Fruit fly (Drosophila melanogaster): ENCODE data around the gene CG12065.
A peak's percentile ranks its signal among the peaks of the same experiment; 100 is the strongest.

CG12065 gene

DNA sequence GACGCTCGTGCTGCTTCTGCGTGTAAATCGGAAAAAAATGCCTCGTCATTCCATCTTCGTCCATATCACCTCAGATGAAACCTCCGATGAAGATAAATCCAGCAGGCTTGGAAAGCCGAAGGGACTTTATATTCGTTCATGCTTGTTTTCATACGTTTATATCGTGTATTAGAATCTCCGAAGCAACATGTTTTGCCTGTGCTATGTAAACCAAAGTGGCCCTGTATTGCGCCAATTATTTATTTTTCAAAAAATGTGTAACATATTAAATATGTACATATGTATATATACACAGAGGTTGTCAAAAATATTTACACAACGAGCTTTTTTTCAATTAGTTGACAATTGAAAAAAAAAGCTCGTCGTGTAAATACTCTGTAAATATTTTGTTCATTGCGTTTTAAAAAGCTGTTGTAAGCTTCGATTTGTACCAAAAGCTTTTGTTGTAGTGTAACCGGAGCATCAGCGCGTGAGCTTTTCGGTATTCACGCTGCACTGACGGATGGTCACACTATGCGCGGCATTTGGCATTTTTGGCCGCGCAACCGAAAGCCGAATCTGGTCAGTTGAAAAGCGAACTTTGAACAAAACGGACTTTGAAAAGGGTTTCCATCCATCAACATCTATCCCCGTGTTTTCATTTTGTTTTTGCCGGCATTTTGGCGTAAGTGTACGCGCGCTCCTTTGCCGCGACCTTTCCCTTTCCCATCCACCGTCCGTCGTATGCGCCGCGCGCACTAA lies at the start of gene CG12065:
TSS of gene CG12065 (plus strand) at position 563 of the 741 bp plus-strand sequence.
- TF ChIP-seq Aef1 (GFP tag; IDR thresholded peaks at IDR 0.05) (no peak), gce (GFP tag; IDR thresholded peaks at IDR 0.05) (0 out of 3 replicates have a peak, but pooled peaks have one; percentile 12), CG2202 (tag; optimal IDR thresholded peaks at IDR 0.05) (peak; percentile 35), CG11456 (GFP tag; IDR thresholded peaks at IDR 0.05) (no peak), chinmo (GFP tag; IDR thresholded peaks at IDR 0.05; ENCODE audit: partially characterized antibody) (no peak), CG15269 (tag; optimal IDR thresholded peaks at IDR 0.05) (peak; percentile 73), CG34224 (GFP tag; IDR thresholded peaks at IDR 0.05; ENCODE audit: partially characterized antibody) (peak; percentile 18; the same call in 1 of the 3 replicates), Eip74EF (GFP tag; optimal IDR thresholded peaks at IDR 0.05) (peak in 1 of 2 experiments; percentile 34), CG15696 (tag; optimal IDR thresholded peaks at IDR 0.05) (peak; percentile 43), grn (GFP tag; optimal IDR thresholded peaks at IDR 0.05) (peak; percentile 30), CG11723 (GFP tag; optimal IDR thresholded peaks at IDR 0.05) (no peak), Dek (tag; optimal IDR thresholded peaks at IDR 0.05) (peak; percentile 40), trh (GFP tag; optimal IDR thresholded peaks at IDR 0.05) (no peak), sqz (GFP tag; optimal IDR thresholded peaks at IDR 0.05) (no peak), Kr (GFP tag; optimal IDR thresholded peaks at IDR 0.05) (no peak), oc (tag; optimal IDR thresholded peaks at IDR 0.05) (peak; percentile 36), caup (GFP tag; optimal IDR thresholded peaks at IDR 0.05; ENCODE audit: severe bottlenecking) (peak; percentile 57), CG2889 (GFP tag; IDR thresholded peaks at IDR 0.05) (no peak), grau (tag; optimal IDR thresholded peaks at IDR 0.05) (peak; percentile 49), lola (GFP tag; optimal IDR thresholded peaks at IDR 0.05) (peak in 1 of 3 experiments; percentile 44), ab (GFP tag; optimal IDR thresholded peaks at IDR 0.05) (no peak), vfl (GFP tag; optimal IDR thresholded peaks at IDR 0.05) (no peak), CG12104 (GFP tag; optimal IDR thresholded peaks at IDR 0.05) (peak; percentile 42), CG6854 (GFP tag; optimal IDR thresholded peaks at IDR 0.05) (no peak), gcm (GFP tag; optimal IDR thresholded peaks at IDR 0.05) (peak; percentile 47), D19A (tag; optimal IDR thresholded peaks at IDR 0.05) (peak; percentile 31), bab2 (GFP tag; optimal IDR thresholded peaks at IDR 0.05) (peak; percentile 13), ac (GFP tag; optimal IDR thresholded peaks at IDR 0.05) (no peak), insv (GFP tag; optimal IDR thresholded peaks at IDR 0.05) (peak in 1 of 2 experiments; percentile 26), HLH54F (GFP tag; optimal IDR thresholded peaks at IDR 0.05) (no peak), CG5953 (GFP tag; IDR thresholded peaks at IDR 0.05) (no peak), CG42726 (GFP tag; IDR thresholded peaks at IDR 0.05; ENCODE audit: partially characterized antibody) (0 out of 2 replicates have a peak, but pooled peaks have one; percentile 20), CG7357 (GFP tag; IDR thresholded peaks at IDR 0.05) (no peak), Atf-2 (GFP tag; optimal IDR thresholded peaks at IDR 0.05) (no peak), CG13123 (GFP tag; optimal IDR thresholded peaks at IDR 0.05) (no peak), sens-2 (GFP tag; IDR thresholded peaks at IDR 0.05) (no peak), bcd (GFP tag; optimal IDR thresholded peaks at IDR 0.05) (peak; percentile 10), btn (GFP tag; optimal IDR thresholded peaks at IDR 0.05) (no peak), Nf-YB (GFP tag; optimal IDR thresholded peaks at IDR 0.05) (peak; percentile 54), bbx (GFP tag; IDR thresholded peaks at IDR 0.05; ENCODE audit: partially characterized antibody) (peak; percentile 37; the same call in 1 of the 2 replicates), Dip3 (GFP tag; optimal IDR thresholded peaks at IDR 0.05) (no peak), CG10366 (GFP tag; IDR thresholded peaks at IDR 0.05) (peak; percentile 52; the same call in 1 of the 2 replicates), CG7745 (tag; optimal IDR thresholded peaks at IDR 0.05) (peak; percentile 7), shn (GFP tag; optimal IDR thresholded peaks at IDR 0.05) (no peak), CG2116 (GFP tag; optimal IDR thresholded peaks at IDR 0.05) (peak; percentile 17), phol (tag; optimal IDR thresholded peaks at IDR 0.05) (no peak), BEAF-32 (GFP tag; optimal IDR thresholded peaks at IDR 0.05) (peak; percentile 22), CG11504 (tag; optimal IDR thresholded peaks at IDR 0.05) (peak; percentile 84)

Data from whole organism, embryonic.